Worm (Caenorhabditis elegans) whole organism, midembryonic: ENCODE results near the gene algn-13.

ENCODE experiments used
- cog-1 ChIP-seq: sonication (generic microtip); optimal IDR thresholded peaks from 2 replicates; lab custom pipeline; 2016; ENCODE audit warnings: missing genetic modification characterization, missing compliant biosample characterization
- flt-1 ChIP-seq: fragments of 200-800 bp; sonication (Bioruptor generic); IDR thresholded peaks from 2 replicates; pipeline ENCODE4 v1.3.6; 2022; ENCODE audit warnings: missing genetic modification characterization, missing compliant biosample characterization

- TF ChIP-seq flt-1 (GFP tag; lab: Robert Waterston, UW): no peak
- TF ChIP-seq cog-1 (tag; lab: Kevin White, UChicago): no peak
These were observed 45.6 kb downstream of the algn-13 start, which contains the start of gene str-252 for ce11 chrV:13916196-13916595.
